Worm (Caenorhabditis elegans) whole organism, L1 larva: ENCODE data around the gene F10E7.9.

Experiments used
- C16A3.4 ChIP-seq: fragments of 150-350 bp; optimal IDR thresholded peaks from 2 replicates; lab custom pipeline; 2014; ENCODE audit warnings: missing biosample characterization, missing genetic modification characterization
- C34B4.2 ChIP-seq: sonication (generic microtip); optimal IDR thresholded peaks from 2 replicates; lab custom pipeline; 2017; ENCODE audit warnings: mild to moderate bottlenecking, missing genetic modification characterization, missing compliant biosample characterization
- F16B12.6 ChIP-seq: fragments of 150-350 bp; optimal IDR thresholded peaks from 2 replicates; lab custom pipeline; 2014; ENCODE audit warnings: missing biosample characterization, missing genetic modification characterization
- Y116A8C.19 ChIP-seq: sonication (generic microtip); optimal IDR thresholded peaks from 2 replicates; lab custom pipeline; 2016; ENCODE audit warnings: missing compliant biosample characterization, missing genetic modification characterization, borderline replicate concordance
- aha-1 ChIP-seq: fragments of 150-350 bp; optimal IDR thresholded peaks from 2 replicates; lab custom pipeline; 2014; ENCODE audit warnings: missing biosample characterization, missing genetic modification characterization
- blmp-1 ChIP-seq: fragments of 150-350 bp; optimal IDR thresholded peaks from 2 replicates; lab custom pipeline; 2014; ENCODE audit warnings: missing biosample characterization, missing genetic modification characterization
- ceh-63 ChIP-seq: fragments of 200-800 bp; sonication (Bioruptor generic); optimal IDR thresholded peaks from 2 replicates; lab custom pipeline; 2018; ENCODE audit warnings: mild to moderate bottlenecking, missing genetic modification characterization, missing compliant biosample characterization
- ceh-8 ChIP-seq: fragments of 200-800 bp; sonication (Bioruptor generic); optimal IDR thresholded peaks from 2 replicates; lab custom pipeline; 2018; ENCODE audit warnings: mild to moderate bottlenecking, missing genetic modification characterization, moderate library complexity, missing compliant biosample characterization
- ceh-82 ChIP-seq, 3 experiments: fragments of 150-350 bp in 1 of 3; sonication (generic microtip) in 2 of 3; optimal IDR thresholded peaks; 2 replicates each; lab custom pipeline; 2014 to 2017; ENCODE audit warnings: missing biosample characterization in 3 of 3, missing genetic modification characterization in 3 of 3
- ceh-90 ChIP-seq: sonication (generic microtip); optimal IDR thresholded peaks from 2 replicates; lab custom pipeline; 2016; ENCODE audit warnings: missing genetic modification characterization, missing compliant biosample characterization
- ces-1 ChIP-seq: fragments of 150-350 bp; optimal IDR thresholded peaks from 2 replicates; lab custom pipeline; 2014; ENCODE audit warnings: missing biosample characterization, missing genetic modification reagents, missing genetic modification characterization
- dpl-1 ChIP-seq, 3 experiments: fragments of 150-350 bp in 2 of 3; sonication (generic microtip) in 1 of 3; optimal IDR thresholded peaks; 2 replicates each; lab custom pipeline; 2014 to 2017; ENCODE audit warnings: missing biosample characterization in 3 of 3, missing genetic modification characterization in 3 of 3, missing genetic modification reagents in 3 of 3
- efl-1 ChIP-seq, 4 experiments: fragments of 150-350 bp; optimal IDR thresholded peaks in 3 of 4; peaks in 1 of 4; 1 replicate in 1 of 4; 2 replicates in 3 of 4; lab custom pipeline; 2014; ENCODE audit warnings: missing biosample characterization in 2 of 4, missing genetic modification characterization in 2 of 4, missing genetic modification reagents in 2 of 4
- egl-13 ChIP-seq: sonication (generic microtip); optimal IDR thresholded peaks from 2 replicates; lab custom pipeline; 2016; ENCODE audit warnings: missing genotype, missing genetic modification reagents, missing genetic modification characterization, missing compliant biosample characterization
- egl-27 ChIP-seq, 2 experiments: fragments of 150-350 bp in 1 of 2; sonication (generic microtip); optimal IDR thresholded peaks; 3 replicates each; lab custom pipeline; 2017 to 2018; ENCODE audit warnings: missing biosample characterization in 2 of 2, missing genetic modification characterization in 2 of 2, missing genetic modification reagents in 2 of 2
- elt-2 ChIP-seq: sonication (generic microtip); optimal IDR thresholded peaks from 2 replicates; lab custom pipeline; 2016; ENCODE audit warnings: missing genetic modification characterization, mild to moderate bottlenecking, inconsistent platforms, missing compliant biosample characterization, missing genetic modification reagents
- elt-3 ChIP-seq, 6 experiments: fragments of 150-350 bp in 1 of 6; sonication (generic microtip); optimal IDR thresholded peaks; 2 replicates each; lab custom pipeline; 2017 to 2018; ENCODE audit warnings: missing biosample characterization in 6 of 6, missing genetic modification characterization in 6 of 6, inconsistent platforms in 1 of 6
- fkh-10 ChIP-seq: sonication (generic microtip); optimal IDR thresholded peaks from 2 replicates; lab custom pipeline; 2017; ENCODE audit warnings: missing biosample characterization, missing genetic modification reagents, missing genetic modification characterization
- fkh-4 ChIP-seq: sonication (generic microtip); optimal IDR thresholded peaks from 2 replicates; lab custom pipeline; 2016; ENCODE audit warnings: missing compliant biosample characterization, missing genetic modification characterization, borderline replicate concordance
- fos-1 ChIP-seq: fragments of 150-350 bp; optimal IDR thresholded peaks from 2 replicates; lab custom pipeline; 2014; ENCODE audit warnings: missing biosample characterization, missing genetic modification characterization
- hlh-17 ChIP-seq: fragments of 200-800 bp; sonication (Bioruptor generic); optimal IDR thresholded peaks from 2 replicates; lab custom pipeline; 2018; ENCODE audit warnings: missing genetic modification characterization, mild to moderate bottlenecking, missing compliant biosample characterization, moderate library complexity, borderline replicate concordance
- hpl-2 ChIP-seq: fragments of 150-350 bp; optimal IDR thresholded peaks from 2 replicates; lab custom pipeline; 2014; ENCODE audit warnings: missing biosample characterization, missing genetic modification reagents, missing genetic modification characterization
- isw-1 ChIP-seq: fragments of 200-800 bp; sonication (Bioruptor generic); IDR thresholded peaks from 2 replicates; pipeline ENCODE4 v1.3.6; 2022; ENCODE audit warnings: missing genetic modification characterization, missing compliant biosample characterization
- jun-1 ChIP-seq: fragments of 150-350 bp; optimal IDR thresholded peaks from 2 replicates; lab custom pipeline; 2014; ENCODE audit warnings: missing biosample characterization, missing genetic modification reagents, missing genetic modification characterization
- lin-35 ChIP-seq, 2 experiments: fragments of 150-350 bp; optimal IDR thresholded peaks; 2 replicates each; lab custom pipeline; 2014; ENCODE audit warnings: missing biosample characterization in 2 of 2, missing genetic modification characterization in 2 of 2, missing genetic modification reagents in 2 of 2
- lsy-2 ChIP-seq, 2 experiments: fragments of 150-350 bp; optimal IDR thresholded peaks; 2 replicates each; lab custom pipeline; 2014; ENCODE audit warnings: missing biosample characterization in 2 of 2, missing genetic modification characterization in 2 of 2
- mep-1 ChIP-seq: fragments of 150-350 bp; optimal IDR thresholded peaks from 2 replicates; lab custom pipeline; 2014; ENCODE audit warnings: missing biosample characterization, missing genetic modification characterization
- nhr-11 ChIP-seq: fragments of 150-350 bp; optimal IDR thresholded peaks from 2 replicates; lab custom pipeline; 2014; ENCODE audit warnings: missing biosample characterization, missing genetic modification characterization
- nhr-12 ChIP-seq: sonication (generic microtip); optimal IDR thresholded peaks from 2 replicates; lab custom pipeline; 2017; ENCODE audit warnings: missing biosample characterization, missing genetic modification characterization
- nhr-20 ChIP-seq: sonication (generic microtip); optimal IDR thresholded peaks from 2 replicates; lab custom pipeline; 2016; ENCODE audit warnings: mild to moderate bottlenecking, missing genetic modification characterization, missing compliant biosample characterization
- nhr-47 ChIP-seq: sonication (generic microtip); optimal IDR thresholded peaks from 2 replicates; lab custom pipeline; 2016; ENCODE audit warnings: mild to moderate bottlenecking, missing genetic modification characterization, moderate library complexity, missing compliant biosample characterization
- nhr-84 ChIP-seq: sonication (generic microtip); optimal IDR thresholded peaks from 2 replicates; lab custom pipeline; 2017; ENCODE audit warnings: missing biosample characterization, missing genetic modification characterization
- nhr-85 ChIP-seq: sonication (generic microtip); peaks from one replicate; lab custom pipeline; 2016; ENCODE audit warnings: missing genetic modification characterization, inconsistent platforms, missing compliant biosample characterization
- nhr-90 ChIP-seq: sonication (generic microtip); optimal IDR thresholded peaks from 2 replicates; lab custom pipeline; 2016; ENCODE audit warnings: mild to moderate bottlenecking, missing genetic modification characterization, missing compliant biosample characterization; ENCODE audit not compliant: poor library complexity
- pax-3 ChIP-seq: fragments of 200-800 bp; sonication (Bioruptor generic); optimal IDR thresholded peaks from 2 replicates; lab custom pipeline; 2018; ENCODE audit warnings: mild to moderate bottlenecking, missing genetic modification characterization, moderate library complexity, missing compliant biosample characterization
- skn-1 ChIP-seq: fragments of 150-350 bp; optimal IDR thresholded peaks from 2 replicates; lab custom pipeline; 2014; ENCODE audit warnings: missing biosample characterization, missing genetic modification characterization
- snpc-4 ChIP-seq: fragments of 150-350 bp; optimal IDR thresholded peaks from 2 replicates; lab custom pipeline; 2014; ENCODE audit warnings: missing biosample characterization, missing genetic modification characterization
- swsn-7 ChIP-seq: sonication (generic microtip); optimal IDR thresholded peaks from 2 replicates; lab custom pipeline; 2016; ENCODE audit warnings: missing genetic modification characterization, missing compliant biosample characterization
- tlp-1 ChIP-seq: fragments of 150-350 bp; optimal IDR thresholded peaks from 2 replicates; lab custom pipeline; 2014; ENCODE audit warnings: missing biosample characterization, missing genetic modification characterization
- unc-62 ChIP-seq: fragments of 150-350 bp; optimal IDR thresholded peaks from 2 replicates; lab custom pipeline; 2014; ENCODE audit warnings: missing biosample characterization, missing genetic modification reagents, missing genetic modification characterization
- unc-86 ChIP-seq: sonication (generic microtip); optimal IDR thresholded peaks from 2 replicates; lab custom pipeline; 2016; ENCODE audit warnings: missing genetic modification characterization, missing compliant biosample characterization
- vab-15 ChIP-seq: sonication (generic microtip); optimal IDR thresholded peaks from 2 replicates; lab custom pipeline; 2017; ENCODE audit warnings: missing genotype, mild to moderate bottlenecking, missing genetic modification characterization, missing compliant biosample characterization
- zag-1 ChIP-seq: fragments of 150-350 bp; optimal IDR thresholded peaks from 2 replicates; lab custom pipeline; 2014; ENCODE audit warnings: missing biosample characterization, missing genetic modification characterization
- zip-4 ChIP-seq: fragments of 200-800 bp; sonication (Bioruptor generic); optimal IDR thresholded peaks from 2 replicates; lab custom pipeline; 2018; ENCODE audit warnings: mild to moderate bottlenecking, missing genetic modification characterization, moderate library complexity, missing compliant biosample characterization
- ztf-11 ChIP-seq, 2 experiments: sonication (generic microtip); optimal IDR thresholded peaks; 2 replicates each; lab custom pipeline; 2016 to 2017; ENCODE audit warnings: missing genetic modification characterization in 2 of 2, missing biosample characterization in 1 of 2, missing compliant biosample characterization in 1 of 2
- ztf-4 ChIP-seq: fragments of 150-350 bp; optimal IDR thresholded peaks from 2 replicates; lab custom pipeline; 2014; ENCODE audit warnings: missing biosample characterization, missing genetic modification characterization

F10E7.9 gene

ce11 chrII:7144307-7144706 lies 34.5 kb upstream of the F10E7.9 start, which contains the start of gene npr-31:
TSS of gene npr-31 (plus strand) at chrII:7144607.
- TF ChIP-seq elt-2 (tag; lab: Kevin White, UChicago): no peak
- no peak for TF ChIP-seq fos-1 (tag; lab: Kevin White, UChicago)
- TF ChIP-seq ceh-90: no peak
- TF ChIP-seq snpc-4 (tag; lab: Kevin White, UChicago): no peak
- TF ChIP-seq nhr-12 (tag; lab: Kevin White, UChicago): no peak
- TF ChIP-seq zip-4: no peak
- no peak for TF ChIP-seq lsy-2 (tag; optimal IDR thresholded peaks at IDR 0.05; lab: Kevin White, UChicago)
- no peak for TF ChIP-seq aha-1 (tag; lab: Kevin White, UChicago)
- TF ChIP-seq elt-3 (tag; optimal IDR thresholded peaks at IDR 0.05; lab: Kevin White, UChicago): no peak
- TF ChIP-seq egl-27 (tag; optimal IDR thresholded peaks at IDR 0.05; lab: Kevin White, UChicago): no peak
- no peak for TF ChIP-seq nhr-47 (tag; lab: Kevin White, UChicago)
- TF ChIP-seq Y116A8C.19: no peak
- TF ChIP-seq mep-1 (tag; lab: Kevin White, UChicago): no peak
- TF ChIP-seq, all 84 proteins: peak for 0

ce11 chrII:7139064-7139463 lies 29.2 kb upstream of the F10E7.9 start:
- TF ChIP-seq fkh-10 (GFP tag; lab: Kevin White, UChicago) (no peak), lin-35 (GFP tag; optimal IDR thresholded peaks at IDR 0.05; lab: Kevin White, UChicago) (peak in 1 of 2 experiments; percentile 30), mep-1 (tag; lab: Kevin White, UChicago) (no peak), nhr-20 (peak; percentile 24), unc-86 (tag; lab: Kevin White, UChicago) (no peak), ceh-8 (GFP tag; lab: Kevin White, UChicago) (no peak), hpl-2 (no peak), elt-3 (tag; optimal IDR thresholded peaks at IDR 0.05; lab: Kevin White, UChicago) (peak in 1 of 6 experiments; percentile 1), nhr-90 (tag; lab: Kevin White, UChicago) (peak; percentile 30), nhr-84 (tag; lab: Kevin White, UChicago) (no peak), elt-2 (tag; lab: Kevin White, UChicago) (peak; percentile 72), ces-1 (no peak)
- TF ChIP-seq, all 84 proteins: peak for 5

- peak; percentile 39 to 43 for TF ChIP-seq efl-1 (optimal IDR thresholded peaks at IDR 0.05; lab: Kevin White, UChicago)
- peak; percentile 50 to 55 for TF ChIP-seq efl-1 (GFP tag; optimal IDR thresholded peaks at IDR 0.05 in 1 of 2; lab: Kevin White, UChicago)
- TF ChIP-seq ceh-63 (GFP tag; lab: Kevin White, UChicago): no peak
- TF ChIP-seq jun-1 (tag; lab: Kevin White, UChicago): no peak
- no peak for TF ChIP-seq hlh-17 (GFP tag; lab: Kevin White, UChicago)
- no peak for TF ChIP-seq isw-1 (GFP tag; lab: Robert Waterston, UW)
- TF ChIP-seq C34B4.2 (tag; lab: Kevin White, UChicago): no peak
- peak; percentile 84 to 97 for TF ChIP-seq lsy-2 (tag; optimal IDR thresholded peaks at IDR 0.05; lab: Kevin White, UChicago)
- TF ChIP-seq ceh-82 (tag; optimal IDR thresholded peaks at IDR 0.05; lab: Kevin White, UChicago): no peak
- TF ChIP-seq ztf-4: no peak
- no peak for TF ChIP-seq vab-15 (tag; lab: Kevin White, UChicago)
- no peak for TF ChIP-seq nhr-85 (tag; lab: Kevin White, UChicago)
- TF ChIP-seq nhr-47 (tag; lab: Kevin White, UChicago): no peak
- TF ChIP-seq Y116A8C.19: no peak
- peak; percentile 47 for TF ChIP-seq C16A3.4
- TF ChIP-seq fkh-4 (tag; lab: Kevin White, UChicago): no peak
- peak; percentile 75 for TF ChIP-seq mep-1 (tag; lab: Kevin White, UChicago)
- no peak for TF ChIP-seq tlp-1 (tag; lab: Kevin White, UChicago)
- TF ChIP-seq F16B12.6 (tag; lab: Kevin White, UChicago): peak; percentile 81
- TF ChIP-seq fos-1 (tag; lab: Kevin White, UChicago): no peak
- TF ChIP-seq swsn-7 (tag; lab: Kevin White, UChicago): no peak
- TF ChIP-seq dpl-1 (GFP tag; optimal IDR thresholded peaks at IDR 0.05; lab: Kevin White, UChicago): peak; percentile 8 to 63 (median 29)
- TF ChIP-seq zag-1 (tag; lab: Kevin White, UChicago): no peak
- TF ChIP-seq unc-62 (GFP tag; lab: Kevin White, UChicago): no peak
- no peak for TF ChIP-seq ztf-11 (tag; optimal IDR thresholded peaks at IDR 0.05; lab: Kevin White, UChicago)
- no peak for TF ChIP-seq skn-1
- no peak for TF ChIP-seq nhr-11 (tag; lab: Kevin White, UChicago)
- no peak for TF ChIP-seq egl-13 (tag; lab: Kevin White, UChicago)
- TF ChIP-seq pax-3 (tag; lab: Kevin White, UChicago): no peak
- peak; percentile 60 for TF ChIP-seq blmp-1
Observed at ce11 chrII:7131871-7132693, 22.2 kb upstream of the F10E7.9 start, which contains the start of the genes T07F8.4 and gld-3. TSS of gene T07F8.4 (minus strand) at chrII:7132032. TSS of gene gld-3 (plus strand) at chrII:7132643.
